Worm (Caenorhabditis elegans): ENCODE measurements around the gene smgl-2.

ce11 chrIV:3759823-3760222, 33.9 kb downstream of the smgl-2 start:
- TF ChIP-seq W03F9.2 (tag; optimal IDR thresholded peaks at IDR 0.05) (no peak), him-1 (tag; optimal IDR thresholded peaks at IDR 0.05) (no peak)

Measured in whole organism, L4/young adult.